Worm (Caenorhabditis elegans) whole organism, early embryonic: ENCODE data around the gene gst-32.

Experiments
- B0310.2 ChIP-seq: sonication (generic microtip); optimal IDR thresholded peaks from 2 replicates; lab custom pipeline; 2016; ENCODE audit warnings: mild to moderate bottlenecking, missing genetic modification characterization, missing compliant biosample characterization
- F13C5.2 ChIP-seq: sonication (generic microtip); optimal IDR thresholded peaks from 2 replicates; lab custom pipeline; 2017; ENCODE audit warnings: mild to moderate bottlenecking, missing genetic modification characterization, inconsistent platforms, missing compliant biosample characterization
- aly-1 ChIP-seq: sonication (generic microtip); optimal IDR thresholded peaks from 2 replicates; lab custom pipeline; 2016; ENCODE audit warnings: missing genetic modification characterization, missing compliant biosample characterization
- ama-1 ChIP-seq: fragments of 150-350 bp; optimal IDR thresholded peaks from 2 replicates; lab custom pipeline; 2014
- ceh-13 ChIP-seq: fragments of 200-800 bp; sonication (Bioruptor generic); optimal IDR thresholded peaks from 2 replicates; lab custom pipeline; 2018; ENCODE audit warnings: mild to moderate bottlenecking, missing genetic modification characterization, missing compliant biosample characterization
- ceh-36 ChIP-seq: sonication (generic microtip); optimal IDR thresholded peaks from 2 replicates; lab custom pipeline; 2016; ENCODE audit warnings: missing genetic modification characterization, inconsistent platforms, missing compliant biosample characterization
- ets-7 ChIP-seq: sonication (generic microtip); optimal IDR thresholded peaks from 2 replicates; lab custom pipeline; 2016; ENCODE audit warnings: missing genotype, missing genetic modification characterization, missing compliant biosample characterization
- flt-1 ChIP-seq: fragments of 200-800 bp; sonication (Bioruptor generic); IDR thresholded peaks from 2 replicates; pipeline ENCODE4 v1.3.6; 2022; ENCODE audit warnings: missing genetic modification characterization, missing compliant biosample characterization
- hmbx-1 ChIP-seq: sonication (generic microtip); optimal IDR thresholded peaks from 2 replicates; lab custom pipeline; 2016; ENCODE audit warnings: mild to moderate bottlenecking, missing genetic modification characterization, missing compliant biosample characterization
- hmg-4 ChIP-seq: fragments of 200-800 bp; sonication (Bioruptor generic); optimal IDR thresholded peaks from 2 replicates; lab custom pipeline; 2018; ENCODE audit warnings: mild to moderate bottlenecking, missing genetic modification characterization, missing compliant biosample characterization
- hnd-1 ChIP-seq: sonication (generic microtip); optimal IDR thresholded peaks from 2 replicates; lab custom pipeline; 2016; ENCODE audit warnings: missing genetic modification characterization, missing compliant biosample characterization
- pes-1 ChIP-seq: fragments of 200-800 bp; sonication (Bioruptor generic); IDR thresholded peaks from 2 replicates; pipeline ENCODE4 v1.3.6; 2022; ENCODE audit warnings: missing genetic modification reagents, missing genetic modification characterization, missing compliant biosample characterization
- scrt-1 ChIP-seq: fragments of 200-800 bp; sonication (Bioruptor generic); IDR thresholded peaks from 2 replicates; pipeline ENCODE4 v1.3.6; 2022; ENCODE audit warnings: missing genetic modification characterization, missing compliant biosample characterization
- sea-1 ChIP-seq: fragments of 200-800 bp; sonication (Bioruptor generic); conservative IDR thresholded peaks from 2 replicates; pipeline ENCODE4 v1.3.6; 2022; ENCODE audit warnings: missing genetic modification characterization, missing compliant biosample characterization
- tbx-11 ChIP-seq: fragments of 200-800 bp; sonication (Bioruptor generic); IDR thresholded peaks from 2 replicates; pipeline ENCODE4 v1.3.6; 2022; ENCODE audit warnings: missing genetic modification characterization, missing compliant biosample characterization
- tbx-37 ChIP-seq: fragments of 200-800 bp; sonication (Bioruptor generic); conservative IDR thresholded peaks from 2 replicates; pipeline ENCODE4 v1.3.6; 2022; ENCODE audit warnings: missing genetic modification reagents, missing genetic modification characterization, missing compliant biosample characterization
- tra-4 ChIP-seq: sonication (generic microtip); optimal IDR thresholded peaks from 2 replicates; lab custom pipeline; 2017; ENCODE audit warnings: missing genetic modification characterization, missing compliant biosample characterization

Gene gst-32

DNA sequence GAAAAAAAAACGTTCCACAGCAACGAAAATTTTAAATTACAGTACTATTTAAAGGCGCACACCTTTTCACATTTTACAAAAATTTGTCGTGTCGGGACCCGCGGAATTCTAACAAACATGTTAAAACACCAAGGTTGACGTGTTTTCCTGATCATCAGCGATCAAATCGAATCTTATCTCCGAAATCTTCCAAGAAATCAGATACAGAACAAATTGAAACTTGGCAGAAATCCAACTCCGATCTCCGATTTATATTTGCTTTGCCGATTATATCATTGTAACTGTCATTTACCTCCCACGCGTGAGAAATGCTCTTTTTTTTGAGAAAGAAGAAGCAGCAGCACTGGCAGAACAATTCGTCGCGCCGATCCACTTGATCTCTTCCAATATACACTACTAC lies 35.3 kb upstream of the gst-32 start:
- TF ChIP-seq tra-4 (no peak), ama-1 (lab: Kevin White, UChicago) (no peak), ceh-36 (tag; lab: Kevin White, UChicago) (no peak)

DNA sequence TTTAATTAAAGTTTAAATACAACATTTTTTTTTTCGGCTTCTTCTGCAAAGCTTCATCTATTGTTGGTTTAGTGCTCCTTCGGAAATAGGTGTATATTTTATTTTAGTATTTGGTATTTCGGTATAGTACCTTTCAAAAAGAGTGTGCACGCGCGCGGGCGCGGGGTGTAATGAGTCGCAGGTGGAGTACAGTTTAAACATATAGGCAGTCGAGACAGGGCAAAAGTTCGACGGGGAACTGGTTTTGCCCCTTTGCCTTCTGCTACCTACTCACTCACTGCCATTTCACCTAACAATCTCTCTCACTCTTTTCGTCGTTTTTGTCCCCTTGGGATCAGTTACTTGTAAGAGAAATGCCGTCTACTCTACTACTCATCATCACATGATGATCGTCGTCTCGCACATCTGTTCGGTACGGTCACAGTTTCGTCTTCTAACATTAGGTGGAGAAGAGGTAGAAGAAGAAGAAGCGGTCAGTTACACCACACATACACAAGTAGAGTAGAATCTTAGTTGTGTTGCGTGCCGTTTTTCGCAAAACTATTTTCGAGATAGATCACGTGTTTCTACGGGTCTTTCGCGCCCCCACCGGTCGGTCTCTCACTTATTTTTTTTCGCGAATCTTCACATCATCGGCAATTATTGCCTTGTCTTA lies 34.0 kb upstream of the gst-32 start:
- TF ChIP-seq hmbx-1, result no peak
- TF ChIP-seq F13C5.2 (tag; lab: Kevin White, UChicago), result no peak
- TF ChIP-seq ama-1 (lab: Kevin White, UChicago), result no peak
- no peak for TF ChIP-seq tra-4
- no peak for TF ChIP-seq aly-1 (tag; lab: Kevin White, UChicago)
- no peak for TF ChIP-seq scrt-1 (GFP tag; lab: Robert Waterston, UW)
- TF ChIP-seq tbx-37, result no peak
- no peak for TF ChIP-seq ceh-13 (GFP tag; lab: Kevin White, UChicago)
- no peak for TF ChIP-seq ets-7 (tag; lab: Kevin White, UChicago)
- TF ChIP-seq flt-1 (GFP tag; lab: Robert Waterston, UW), result no peak
- TF ChIP-seq tbx-11, result no peak
- no peak for TF ChIP-seq sea-1 (GFP tag; lab: Robert Waterston, UW)
- TF ChIP-seq ceh-36 (tag; lab: Kevin White, UChicago), result no peak
- TF ChIP-seq B0310.2 (tag; lab: Kevin White, UChicago), result no peak
- no peak for TF ChIP-seq hnd-1 (tag; lab: Kevin White, UChicago)
- TF ChIP-seq hmg-4 (GFP tag; lab: Kevin White, UChicago), result no peak
- TF ChIP-seq pes-1 (GFP tag; lab: Robert Waterston, UW), result no peak

DNA sequence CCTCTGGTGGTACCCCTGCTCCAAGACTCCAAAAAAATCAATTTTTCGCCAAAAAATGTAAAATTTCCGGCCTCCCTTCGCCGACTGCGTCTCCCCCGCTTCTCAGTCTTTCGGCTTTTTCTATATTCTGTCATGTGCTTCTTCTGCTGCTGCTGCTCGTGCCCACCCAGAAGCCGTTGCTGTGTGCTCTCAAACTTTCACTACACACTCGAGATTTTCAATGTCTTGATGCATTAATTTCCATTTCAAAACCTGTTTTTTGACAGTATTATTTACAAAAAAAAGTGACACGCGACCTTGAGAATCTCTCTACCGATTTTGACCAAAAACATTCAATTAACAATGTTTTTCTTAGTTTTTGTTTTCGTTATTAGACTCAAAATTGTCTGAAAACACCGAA lies 30.9 kb upstream of the gst-32 start:
- TF ChIP-seq ama-1 (lab: Kevin White, UChicago) (no peak), pes-1 (GFP tag; lab: Robert Waterston, UW) (no peak), hnd-1 (tag; lab: Kevin White, UChicago) (no peak), ceh-36 (tag; lab: Kevin White, UChicago) (no peak), hmbx-1 (no peak), sea-1 (GFP tag; lab: Robert Waterston, UW) (no peak), tbx-37 (no peak), tra-4 (no peak), flt-1 (GFP tag; lab: Robert Waterston, UW) (no peak)

DNA sequence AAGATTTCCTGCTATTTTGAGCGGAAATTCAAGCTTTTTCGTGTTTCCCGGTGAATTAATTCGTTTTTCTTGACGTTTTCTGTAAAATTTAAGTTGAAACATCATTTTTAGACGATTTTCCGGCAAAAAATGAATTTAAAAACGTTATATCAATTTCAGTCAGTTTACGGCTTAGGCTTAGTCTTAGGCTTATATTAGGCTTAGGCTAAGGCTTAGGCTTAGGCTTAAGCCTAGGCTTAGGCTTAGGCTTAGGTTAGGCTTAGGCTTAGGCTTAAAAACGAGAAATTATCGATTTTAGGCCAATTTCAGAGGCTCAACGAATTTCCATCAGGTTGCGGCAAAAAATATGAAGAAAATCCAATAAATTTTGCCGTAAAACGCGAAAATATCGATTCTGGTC lies 30.5 kb upstream of the gst-32 start:
- TF ChIP-seq ama-1 (lab: Kevin White, UChicago) (no peak), ceh-36 (tag; lab: Kevin White, UChicago) (peak; percentile 73)

DNA sequence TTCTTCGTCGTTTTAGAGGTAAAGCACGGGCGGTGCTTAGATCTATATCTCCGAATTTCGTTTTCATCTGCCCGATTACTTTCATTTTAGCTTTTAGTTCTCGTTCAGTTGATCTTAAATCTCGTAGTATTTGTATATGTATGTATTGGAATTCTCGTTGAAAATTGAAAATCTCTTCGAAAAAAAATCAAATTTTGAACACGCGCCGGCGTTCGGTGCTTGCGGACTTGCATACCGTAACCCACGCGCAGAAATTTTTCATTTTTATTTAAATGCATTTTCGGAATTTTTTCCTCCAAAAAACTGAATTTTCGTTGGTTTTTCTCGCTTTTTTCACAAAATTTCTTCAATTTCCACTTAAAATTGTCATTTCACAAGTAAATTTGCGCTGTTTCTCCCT lies 29.8 kb upstream of the gst-32 start:
- TF ChIP-seq sea-1 (GFP tag; lab: Robert Waterston, UW) (no peak), tbx-11 (no peak), F13C5.2 (tag; lab: Kevin White, UChicago) (no peak), hnd-1 (tag; lab: Kevin White, UChicago) (no peak)

DNA sequence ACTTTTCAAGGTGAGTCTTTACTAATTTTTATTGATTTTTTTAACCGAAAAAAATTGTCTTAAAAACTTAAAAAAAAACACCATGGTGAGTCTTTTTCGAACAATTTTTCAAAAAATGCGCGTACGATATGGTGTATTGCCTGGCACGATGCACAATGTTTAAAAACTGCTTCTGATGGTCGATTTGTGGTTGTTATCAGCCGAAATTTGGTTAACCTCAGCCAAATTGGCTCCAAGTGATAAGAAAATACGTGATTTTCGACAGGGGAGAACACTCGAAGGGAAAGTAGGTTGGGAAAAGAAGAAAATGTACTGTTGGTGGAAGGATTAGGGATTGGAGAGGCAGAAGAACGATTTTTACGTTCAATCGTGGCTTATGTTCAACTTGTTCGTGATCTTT lies 29.2 kb upstream of the gst-32 start:
- no peak for TF ChIP-seq flt-1 (GFP tag; lab: Robert Waterston, UW)
- TF ChIP-seq hmg-4 (GFP tag; lab: Kevin White, UChicago), result no peak
- no peak for TF ChIP-seq ets-7 (tag; lab: Kevin White, UChicago)
- no peak for TF ChIP-seq sea-1 (GFP tag; lab: Robert Waterston, UW)
- TF ChIP-seq tra-4, result no peak
- TF ChIP-seq ama-1 (lab: Kevin White, UChicago), result no peak
- no peak for TF ChIP-seq tbx-11
- TF ChIP-seq ceh-13 (GFP tag; lab: Kevin White, UChicago), result no peak
- TF ChIP-seq hnd-1 (tag; lab: Kevin White, UChicago), result no peak
- TF ChIP-seq aly-1 (tag; lab: Kevin White, UChicago), result no peak
- TF ChIP-seq tbx-37, result no peak

DNA sequence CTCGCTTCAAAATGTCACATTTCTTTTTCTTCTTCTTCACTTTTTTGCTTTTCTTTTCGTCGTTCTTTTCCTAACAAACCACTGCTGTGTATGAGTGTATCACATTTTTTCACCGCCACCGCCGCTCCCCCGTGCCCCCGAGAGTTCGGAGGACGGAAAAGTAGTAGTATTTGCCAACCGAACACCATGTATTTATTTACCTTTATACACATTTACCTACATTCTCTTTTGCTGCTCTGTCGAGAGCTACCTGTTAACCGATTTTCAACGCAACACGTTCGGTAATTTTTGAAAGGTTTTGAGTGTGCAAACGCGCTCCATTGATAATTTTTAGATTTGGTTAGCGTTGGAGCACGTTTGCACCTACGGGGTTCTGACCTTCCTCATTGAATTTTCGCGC lies 27.8 kb upstream of the gst-32 start:
- TF ChIP-seq ceh-36 (tag; lab: Kevin White, UChicago), result no peak
- no peak for TF ChIP-seq pes-1 (GFP tag; lab: Robert Waterston, UW)
- TF ChIP-seq ama-1 (lab: Kevin White, UChicago), result no peak
- TF ChIP-seq hmbx-1, result no peak
- no peak for TF ChIP-seq scrt-1 (GFP tag; lab: Robert Waterston, UW)
- TF ChIP-seq tbx-11, result no peak
- no peak for TF ChIP-seq tbx-37
- no peak for TF ChIP-seq B0310.2 (tag; lab: Kevin White, UChicago)
- TF ChIP-seq hnd-1 (tag; lab: Kevin White, UChicago), result no peak
- TF ChIP-seq ceh-13 (GFP tag; lab: Kevin White, UChicago), result no peak
- no peak for TF ChIP-seq hmg-4 (GFP tag; lab: Kevin White, UChicago)
- TF ChIP-seq sea-1 (GFP tag; lab: Robert Waterston, UW), result no peak
- no peak for TF ChIP-seq tra-4
- TF ChIP-seq F13C5.2 (tag; lab: Kevin White, UChicago), result no peak
- no peak for TF ChIP-seq flt-1 (GFP tag; lab: Robert Waterston, UW)
- TF ChIP-seq aly-1 (tag; lab: Kevin White, UChicago), result no peak
- TF ChIP-seq ets-7 (tag; lab: Kevin White, UChicago), result no peak

DNA sequence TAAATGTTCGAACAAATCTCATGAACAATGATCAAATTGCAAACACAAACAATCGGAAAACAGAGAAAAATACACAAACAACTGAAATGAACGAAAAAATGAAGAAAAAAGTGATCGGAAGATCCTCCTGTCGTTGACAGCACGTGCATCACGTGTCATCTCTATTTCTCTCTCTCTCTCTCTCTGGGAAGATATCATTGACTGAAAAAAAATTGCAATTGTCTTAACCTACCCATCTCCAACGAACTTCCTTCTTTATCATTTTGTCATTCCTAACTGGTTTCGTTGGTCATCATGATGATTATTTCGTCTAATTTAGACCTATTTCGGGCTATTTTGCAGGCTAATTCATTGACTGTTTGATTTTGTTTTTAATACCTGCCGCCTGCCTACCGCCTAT lies 27.0 kb upstream of the gst-32 start:
- TF ChIP-seq sea-1 (GFP tag; lab: Robert Waterston, UW) (no peak), hnd-1 (tag; lab: Kevin White, UChicago) (no peak), ets-7 (tag; lab: Kevin White, UChicago) (no peak), B0310.2 (tag; lab: Kevin White, UChicago) (no peak), ceh-36 (tag; lab: Kevin White, UChicago) (no peak), tbx-11 (no peak), ama-1 (lab: Kevin White, UChicago) (no peak), F13C5.2 (tag; lab: Kevin White, UChicago) (no peak), aly-1 (tag; lab: Kevin White, UChicago) (no peak), hmbx-1 (no peak), flt-1 (GFP tag; lab: Robert Waterston, UW) (no peak), hmg-4 (GFP tag; lab: Kevin White, UChicago) (no peak), pes-1 (GFP tag; lab: Robert Waterston, UW) (no peak), scrt-1 (GFP tag; lab: Robert Waterston, UW) (no peak), tra-4 (no peak), tbx-37 (no peak)
